Worm (Caenorhabditis elegans) whole organism, L4 larva: Measurements from ENCODE around the gene R08C7.8.

ENCODE experiments used
- D1046.2 ChIP-seq: fragments of 200-800 bp; sonication (Bioruptor generic); IDR thresholded peaks from 2 replicates; pipeline ENCODE4 v1.3.6; 2022; ENCODE audit warnings: missing genetic modification characterization, missing compliant biosample characterization
- F10B5.3 ChIP-seq: sonication (generic microtip); optimal IDR thresholded peaks from 2 replicates; lab custom pipeline; 2016; ENCODE audit warnings: mild to moderate bottlenecking, missing genetic modification characterization, missing compliant biosample characterization
- F49E8.2 ChIP-seq: sonication (generic microtip); optimal IDR thresholded peaks from 2 replicates; lab custom pipeline; 2016; ENCODE audit warnings: missing compliant biosample characterization, mild to moderate bottlenecking, missing genetic modification characterization, borderline replicate concordance
- R02D3.7 ChIP-seq: fragments of 150-350 bp; sonication (generic microtip); optimal IDR thresholded peaks from 3 replicates; lab custom pipeline; 2014; ENCODE audit warnings: missing biosample characterization, missing genetic modification characterization
- T26A8.4 ChIP-seq: fragments of 200-800 bp; sonication (Bioruptor generic); IDR thresholded peaks from 2 replicates; pipeline ENCODE4 v1.3.6; 2022; ENCODE audit warnings: missing genetic modification characterization, missing compliant biosample characterization
- Y105C5A.15 ChIP-seq: fragments of 200-800 bp; sonication (Bioruptor generic); IDR thresholded peaks from 2 replicates; pipeline ENCODE4 v1.3.6; 2022; ENCODE audit warnings: missing genetic modification characterization, missing compliant biosample characterization
- Y48G9A.11 ChIP-seq: fragments of 200-800 bp; sonication (Bioruptor generic); IDR thresholded peaks from 2 replicates; pipeline ENCODE4 v1.3.6; 2022; ENCODE audit warnings: missing genetic modification reagents, missing genetic modification characterization, missing compliant biosample characterization
- ZK337.2 ChIP-seq: fragments of 200-800 bp; sonication (Bioruptor generic); IDR thresholded peaks from 2 replicates; pipeline ENCODE4 v1.3.6; 2022; ENCODE audit warnings: missing genetic modification reagents, missing genetic modification characterization, missing compliant biosample characterization
- aha-1 ChIP-seq: fragments of 150-350 bp; peaks from one replicate; lab custom pipeline; 2014; ENCODE audit warnings: missing biosample characterization, missing genetic modification characterization
- aly-2 ChIP-seq: sonication (generic microtip); optimal IDR thresholded peaks from 2 replicates; lab custom pipeline; 2018; ENCODE audit warnings: missing biosample characterization, missing genetic modification characterization
- attf-4 ChIP-seq: sonication (generic microtip); optimal IDR thresholded peaks from 3 replicates; lab custom pipeline; 2017; ENCODE audit warnings: missing biosample characterization, missing genetic modification characterization
- ceh-20 ChIP-seq: fragments of 200-800 bp; sonication (Bioruptor generic); IDR thresholded peaks from 2 replicates; pipeline ENCODE4 v1.3.6; 2022; ENCODE audit warnings: missing genetic modification reagents, missing genetic modification characterization, missing compliant biosample characterization
- ceh-44 ChIP-seq: fragments of 200-800 bp; sonication (Bioruptor generic); IDR thresholded peaks from 2 replicates; pipeline ENCODE4 v1.3.6; 2022; ENCODE audit warnings: missing genetic modification reagents, missing genetic modification characterization, missing compliant biosample characterization
- ceh-62 ChIP-seq: sonication (generic microtip); optimal IDR thresholded peaks from 2 replicates; lab custom pipeline; 2017; ENCODE audit warnings: missing biosample characterization, missing genetic modification characterization
- ceh-82 ChIP-seq: sonication (generic microtip); optimal IDR thresholded peaks from 2 replicates; lab custom pipeline; 2017; ENCODE audit warnings: missing biosample characterization, missing genetic modification characterization
- dmd-9 ChIP-seq: fragments of 200-800 bp; sonication (Bioruptor generic); IDR thresholded peaks from 2 replicates; pipeline ENCODE4 v1.3.6; 2022; ENCODE audit warnings: missing genetic modification reagents, missing genetic modification characterization, missing compliant biosample characterization
- duxl-1 ChIP-seq: sonication (generic microtip); optimal IDR thresholded peaks from 2 replicates; lab custom pipeline; 2016; ENCODE audit warnings: mild to moderate bottlenecking, missing genetic modification characterization, moderate library complexity, missing compliant biosample characterization; ENCODE audit not compliant: poor library complexity
- dve-1 ChIP-seq: sonication (generic microtip); optimal IDR thresholded peaks from 2 replicates; lab custom pipeline; 2017; ENCODE audit warnings: antibody characterized with exemption, mild to moderate bottlenecking, missing genetic modification characterization, missing compliant biosample characterization; ENCODE audit not compliant: insufficient read depth
- fos-1 ChIP-seq: fragments of 150-350 bp; optimal IDR thresholded peaks from 2 replicates; lab custom pipeline; 2014; ENCODE audit warnings: missing biosample characterization, missing genetic modification characterization
- gei-8 ChIP-seq: fragments of 200-800 bp; sonication (Bioruptor generic); optimal IDR thresholded peaks from 2 replicates; lab custom pipeline; 2018; ENCODE audit warnings: mild to moderate bottlenecking, missing genetic modification characterization, missing compliant biosample characterization
- hlh-11 ChIP-seq: fragments of 200-800 bp; sonication (Bioruptor generic); optimal IDR thresholded peaks from 2 replicates; lab custom pipeline; 2018; ENCODE audit warnings: mild to moderate bottlenecking, missing genetic modification characterization, missing compliant biosample characterization
- hlh-30 ChIP-seq: sonication (generic microtip); optimal IDR thresholded peaks from 2 replicates; lab custom pipeline; 2017; ENCODE audit warnings: antibody characterized with exemption, mild to moderate bottlenecking, missing genetic modification characterization, missing compliant biosample characterization; ENCODE audit not compliant: insufficient read depth
- hmg-1.1 ChIP-seq: fragments of 200-800 bp; sonication (Bioruptor generic); IDR thresholded peaks from 2 replicates; pipeline ENCODE4 v1.3.6; 2022; ENCODE audit warnings: missing genetic modification reagents, missing genetic modification characterization, missing compliant biosample characterization
- jun-1 ChIP-seq: fragments of 150-350 bp; optimal IDR thresholded peaks from 2 replicates; lab custom pipeline; 2014; ENCODE audit warnings: missing biosample characterization, missing genetic modification reagents, missing genetic modification characterization
- lim-7 ChIP-seq: fragments of 200-800 bp; sonication (Bioruptor generic); IDR thresholded peaks from 2 replicates; pipeline ENCODE4 v1.3.6; 2022; ENCODE audit warnings: missing genetic modification characterization, missing compliant biosample characterization
- lin-1 ChIP-seq: fragments of 200-800 bp; sonication (Bioruptor generic); IDR thresholded peaks from 2 replicates; pipeline ENCODE4 v1.3.6; 2022; ENCODE audit warnings: missing genetic modification reagents, missing genetic modification characterization, missing compliant biosample characterization
- lin-15B ChIP-seq: fragments of 150-350 bp; sonication (generic microtip); optimal IDR thresholded peaks from 3 replicates; lab custom pipeline; 2014; ENCODE audit warnings: missing biosample characterization, missing genetic modification characterization
- mdl-1 ChIP-seq, 2 experiments: fragments of 150-350 bp in 1 of 2; sonication (generic microtip) in 1 of 2; optimal IDR thresholded peaks; 2 replicates each; lab custom pipeline; 2014 to 2017; ENCODE audit warnings: missing biosample characterization in 2 of 2, missing genetic modification characterization in 2 of 2
- mxl-3 ChIP-seq: fragments of 200-800 bp; sonication (Bioruptor generic); optimal IDR thresholded peaks from 2 replicates; lab custom pipeline; 2018; ENCODE audit warnings: mild to moderate bottlenecking, missing genetic modification characterization, missing compliant biosample characterization
- nhr-10 ChIP-seq: fragments of 150-350 bp; optimal IDR thresholded peaks from 2 replicates; lab custom pipeline; 2014; ENCODE audit warnings: missing biosample characterization, missing genetic modification characterization
- nhr-237 ChIP-seq: sonication (generic microtip); optimal IDR thresholded peaks from 2 replicates; lab custom pipeline; 2017; ENCODE audit warnings: missing biosample characterization, missing genetic modification characterization
- nhr-41 ChIP-seq: fragments of 200-800 bp; sonication (Bioruptor generic); IDR thresholded peaks from 2 replicates; pipeline ENCODE4 v1.3.6; 2022; ENCODE audit warnings: missing genetic modification reagents, missing genetic modification characterization, missing compliant biosample characterization
- nhr-6 ChIP-seq: fragments of 150-350 bp; optimal IDR thresholded peaks from 2 replicates; lab custom pipeline; 2014; ENCODE audit warnings: missing biosample characterization, missing genetic modification characterization
- nhr-76 ChIP-seq: fragments of 150-350 bp; optimal IDR thresholded peaks from 2 replicates; lab custom pipeline; 2014; ENCODE audit warnings: missing biosample characterization, missing genetic modification characterization
- pha-4 ChIP-seq, 2 experiments: fragments of 150-350 bp in 1 of 2; fragments of 200-800 bp in 1 of 2; sonication (Bioruptor generic) in 1 of 2; IDR thresholded peaks in 1 of 2; optimal IDR thresholded peaks in 1 of 2; 2 replicates each; pipeline versions ENCODE4 v1.3.6 to Lab custom; 2014 to 2022; ENCODE audit warnings: missing genetic modification characterization in 2 of 2, missing genetic modification reagents in 2 of 2, missing biosample characterization in 1 of 2, missing compliant biosample characterization in 1 of 2
- pqm-1 ChIP-seq: sonication (generic microtip); optimal IDR thresholded peaks from 2 replicates; lab custom pipeline; 2017; ENCODE audit warnings: missing biosample characterization, missing genetic modification characterization
- saeg-2 ChIP-seq: fragments of 200-800 bp; sonication (Bioruptor generic); IDR thresholded peaks from 2 replicates; pipeline ENCODE4 v1.3.6; 2022; ENCODE audit warnings: missing genetic modification reagents, missing genetic modification characterization, missing compliant biosample characterization
- sdz-12 ChIP-seq: fragments of 200-800 bp; sonication (Bioruptor generic); optimal IDR thresholded peaks from 2 replicates; lab custom pipeline; 2018; ENCODE audit warnings: mild to moderate bottlenecking, missing genetic modification characterization, missing compliant biosample characterization
- snpc-1.2 ChIP-seq: fragments of 200-800 bp; sonication (Bioruptor generic); IDR thresholded peaks from 2 replicates; pipeline ENCODE4 v1.3.6; 2022; ENCODE audit warnings: missing genetic modification reagents, missing genetic modification characterization, missing compliant biosample characterization
- spr-1 ChIP-seq: sonication (generic microtip); optimal IDR thresholded peaks from 2 replicates; lab custom pipeline; 2016; ENCODE audit warnings: mild to moderate bottlenecking, missing genetic modification characterization, missing compliant biosample characterization
- unc-130 ChIP-seq: sonication (generic microtip); optimal IDR thresholded peaks from 2 replicates; lab custom pipeline; 2016; ENCODE audit warnings: missing genetic modification reagents, missing genetic modification characterization, missing compliant biosample characterization
- unc-39 ChIP-seq: sonication (generic microtip); optimal IDR thresholded peaks from 2 replicates; lab custom pipeline; 2017; ENCODE audit warnings: missing biosample characterization, missing genetic modification characterization
- unc-62 ChIP-seq, 3 experiments: fragments of 150-350 bp in 1 of 3; sonication (generic microtip); optimal IDR thresholded peaks in 2 of 3; peaks in 1 of 3; 1 replicate in 1 of 3; 2 replicates in 2 of 3; lab custom pipeline; 2014 to 2017; ENCODE audit warnings: missing biosample characterization in 3 of 3, missing genetic modification characterization in 3 of 3, missing genetic modification reagents in 3 of 3, missing genotype in 1 of 3
- zag-1 ChIP-seq: fragments of 150-350 bp; optimal IDR thresholded peaks from 2 replicates; lab custom pipeline; 2014; ENCODE audit warnings: missing biosample characterization, missing genetic modification characterization
- zfp-3 ChIP-seq: fragments of 200-800 bp; sonication (Bioruptor generic); conservative IDR thresholded peaks from 2 replicates; pipeline ENCODE4 v1.3.6; 2022; ENCODE audit warnings: missing genetic modification reagents, missing genetic modification characterization, missing compliant biosample characterization
- zip-11 ChIP-seq: fragments of 200-800 bp; sonication (Bioruptor generic); IDR thresholded peaks from 2 replicates; pipeline ENCODE4 v1.3.6; 2022; ENCODE audit warnings: missing genetic modification characterization, missing compliant biosample characterization
- zip-2 ChIP-seq: fragments of 150-350 bp; optimal IDR thresholded peaks from 2 replicates; lab custom pipeline; 2014; ENCODE audit warnings: missing biosample characterization, missing genetic modification characterization
- ztf-11 ChIP-seq: fragments of 150-350 bp; optimal IDR thresholded peaks from 2 replicates; lab custom pipeline; 2014; ENCODE audit warnings: missing biosample characterization, missing genetic modification characterization

The R08C7.8 gene

DNA sequence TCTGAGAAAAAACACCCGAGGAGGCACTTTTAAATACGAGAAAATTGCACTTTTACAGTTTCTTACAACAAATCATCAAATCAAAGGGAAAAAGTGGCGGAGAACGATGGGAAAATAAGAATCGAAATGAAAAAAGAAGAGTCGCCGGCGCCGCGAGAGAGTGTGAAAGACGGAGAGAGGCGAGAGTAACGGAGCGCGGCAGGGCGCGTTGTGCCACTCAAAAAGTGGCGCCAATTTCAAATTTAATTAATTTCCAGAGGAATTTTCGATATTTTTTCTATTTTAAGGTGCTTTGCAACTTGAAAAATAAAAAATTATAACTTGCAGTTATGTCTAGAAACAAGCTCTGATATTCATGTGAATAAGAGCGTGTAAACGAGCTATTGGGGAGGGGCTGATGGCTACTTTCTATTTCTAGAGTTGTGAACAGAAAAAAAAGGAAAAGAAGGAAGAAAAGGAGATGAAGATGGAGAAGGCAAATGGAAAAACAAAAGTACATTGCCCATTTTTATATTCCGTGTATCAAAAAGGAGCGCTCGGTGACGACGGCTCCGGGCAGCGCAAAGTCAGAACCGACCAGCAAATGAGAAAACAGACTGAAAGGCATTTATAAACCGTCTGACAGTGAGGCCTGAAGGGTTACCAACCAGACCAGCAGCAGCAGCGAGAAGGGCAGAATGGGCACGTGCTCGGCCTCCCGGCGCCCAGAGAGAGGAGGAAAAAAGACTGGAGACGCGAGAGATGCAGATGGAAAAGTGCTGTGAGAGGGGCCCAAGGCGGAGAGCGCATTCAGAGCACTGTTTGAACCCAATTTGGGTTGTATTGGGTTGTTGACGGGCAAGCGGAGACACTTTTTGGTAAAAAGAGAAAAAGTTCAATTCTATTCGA, 36.8 kb upstream of the R08C7.8 start:
- TF ChIP-seq dmd-9 (GFP tag; lab: Robert Waterston, UW) (no peak), lim-7 (GFP tag; lab: Robert Waterston, UW) (peak; percentile 45; the same call in 1 of the 2 replicates), nhr-41 (no peak), hlh-11 (tag; lab: Kevin White, UChicago) (peak; percentile 68), zip-2 (tag; lab: Kevin White, UChicago) (no peak), lin-1 (GFP tag; lab: Robert Waterston, UW) (0 out of 2 replicates have a peak, but pooled peaks have one; percentile 49), unc-39 (tag; lab: Kevin White, UChicago) (no peak), T26A8.4 (GFP tag; lab: Robert Waterston, UW) (0 out of 2 replicates have a peak, but pooled peaks have one; percentile 27), zfp-3 (GFP tag; lab: Robert Waterston, UW) (no peak), attf-4 (tag; lab: Kevin White, UChicago) (no peak), zag-1 (tag; lab: Kevin White, UChicago) (no peak), sdz-12 (GFP tag; lab: Kevin White, UChicago) (no peak), nhr-6 (tag; lab: Kevin White, UChicago) (peak; percentile 45), pha-4 (GFP tag; IDR thresholded peaks at IDR 0.05; lab: Robert Waterston, UW) (no peak), pha-4 (tag; optimal IDR thresholded peaks at IDR 0.05; lab: Kevin White, UChicago) (no peak), zip-11 (no peak), snpc-1.2 (no peak), lin-15B (no peak), nhr-76 (tag; lab: Kevin White, UChicago) (no peak), F49E8.2 (tag; lab: Kevin White, UChicago) (no peak), F10B5.3 (tag; lab: Kevin White, UChicago) (no peak), saeg-2 (0 out of 2 replicates have a peak, but pooled peaks have one; percentile 11), Y105C5A.15 (GFP tag; lab: Robert Waterston, UW) (peak; percentile 59; the same call in 1 of the 2 replicates), nhr-237 (tag; lab: Kevin White, UChicago) (no peak), pqm-1 (tag; lab: Kevin White, UChicago) (no peak), D1046.2 (GFP tag; lab: Robert Waterston, UW) (no peak; the same call in 1 of the 2 replicates), jun-1 (no peak), hlh-30 (tag; lab: Kevin White, UChicago) (peak; percentile 89), mdl-1 (tag; optimal IDR thresholded peaks at IDR 0.05; lab: Kevin White, UChicago) (peak; percentile 71 to 92), unc-62 (GFP tag; optimal IDR thresholded peaks at IDR 0.05 in 1 of 2; lab: Kevin White, UChicago) (peak in 1 of 2 experiments; percentile 97), unc-62 (tag; optimal IDR thresholded peaks at IDR 0.05; lab: Kevin White, UChicago) (no peak), ceh-82 (tag; lab: Kevin White, UChicago) (no peak), ZK337.2 (GFP tag; lab: Robert Waterston, UW) (peak; percentile 47; the same call in 1 of the 2 replicates), hmg-1.1 (GFP tag; lab: Robert Waterston, UW) (peak; percentile 66), fos-1 (no peak), ceh-20 (GFP tag; lab: Robert Waterston, UW) (peak; percentile 32; the same call in 1 of the 2 replicates), mxl-3 (peak; percentile 76), ztf-11 (tag; lab: Kevin White, UChicago) (no peak), duxl-1 (tag; lab: Kevin White, UChicago) (no peak), aha-1 (tag; lab: Kevin White, UChicago) (peak; percentile 99), R02D3.7 (no peak), ceh-44 (GFP tag; lab: Robert Waterston, UW) (no peak), spr-1 (tag; lab: Kevin White, UChicago) (no peak), Y48G9A.11 (GFP tag; lab: Robert Waterston, UW) (0 out of 2 replicates have a peak, but pooled peaks have one; percentile 17), aly-2 (tag; lab: Kevin White, UChicago) (no peak), dve-1 (no peak), unc-130 (peak; percentile 15), ceh-62 (tag; lab: Kevin White, UChicago) (no peak), gei-8 (GFP tag; lab: Kevin White, UChicago) (no peak), nhr-10 (tag; lab: Kevin White, UChicago) (no peak)
